Worm (Caenorhabditis elegans) whole organism, late embryonic: ENCODE results near the gene fbxb-98.

Experiments used
- C38D4.7 ChIP-seq: fragments of 200-800 bp; sonication (Bioruptor generic); optimal IDR thresholded peaks from 2 replicates; lab custom pipeline; 2018; ENCODE audit warnings: mild to moderate bottlenecking, missing genetic modification characterization, moderate library complexity, missing compliant biosample characterization
- ceh-14 ChIP-seq: sonication (generic microtip); optimal IDR thresholded peaks from 2 replicates; lab custom pipeline; 2016; ENCODE audit warnings: missing genotype, missing genetic modification characterization, missing compliant biosample characterization
- fkh-10 ChIP-seq: fragments of 150-350 bp; optimal IDR thresholded peaks from 2 replicates; lab custom pipeline; 2014; ENCODE audit warnings: missing biosample characterization, missing genetic modification reagents, missing genetic modification characterization
- hlh-30 ChIP-seq: sonication (generic microtip); optimal IDR thresholded peaks from 2 replicates; lab custom pipeline; 2017; ENCODE audit warnings: antibody characterized with exemption, missing genetic modification characterization, missing compliant biosample characterization; ENCODE audit not compliant: insufficient read depth

DNA sequence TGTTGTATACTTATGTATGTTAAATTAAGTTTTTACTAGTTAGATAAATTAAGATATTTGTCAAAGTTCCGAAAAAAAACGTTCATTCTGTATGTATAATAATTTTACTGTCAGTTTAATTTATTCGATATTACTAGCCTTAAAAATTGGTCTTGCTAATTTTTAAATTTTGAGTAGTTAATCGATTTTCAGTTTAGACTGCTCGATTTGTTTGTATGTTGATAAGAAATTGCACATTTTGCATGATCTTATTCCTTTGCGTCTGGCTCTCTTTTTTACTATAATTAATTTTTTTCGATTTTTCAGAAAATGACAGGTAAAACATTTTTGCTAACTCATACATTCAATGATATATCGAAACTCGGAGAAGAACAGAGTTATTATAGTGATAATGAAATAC, 37.5 kb downstream of the fbxb-98 start, which contains the start of gene math-24:
- TF ChIP-seq fkh-10 (GFP tag; lab: Kevin White, UChicago) (no peak), hlh-30 (tag; lab: Kevin White, UChicago) (no peak), ceh-14 (tag; lab: Kevin White, UChicago) (no peak), C38D4.7 (GFP tag; lab: Kevin White, UChicago) (no peak)
